Worm (Caenorhabditis elegans) whole organism, L4/young adult: ENCODE data around the gene Y105C5B.3.

Experiments used
- W03F9.2 ChIP-seq: fragments of 150-350 bp; optimal IDR thresholded peaks from 2 replicates; lab custom pipeline; 2014; ENCODE audit warnings: missing biosample characterization, missing genetic modification characterization
- dao-5 ChIP-seq: sonication (generic microtip); optimal IDR thresholded peaks from 2 replicates; lab custom pipeline; 2016; ENCODE audit warnings: missing genotype, missing genetic modification characterization, moderate library complexity, missing compliant biosample characterization
- him-1 ChIP-seq: sonication (generic microtip); optimal IDR thresholded peaks from 2 replicates; lab custom pipeline; 2016; ENCODE audit warnings: missing genotype, missing genetic modification reagents, missing genetic modification characterization, missing compliant biosample characterization

ce11 chrIV:15870356-15870755, 13.7 kb upstream of the Y105C5B.3 start, which contains the start of gene Y105C5B.1:
- TF ChIP-seq him-1 (tag; lab: Kevin White, UChicago) = no peak
- TF ChIP-seq dao-5 (tag; lab: Kevin White, UChicago) = no peak
- no peak for TF ChIP-seq W03F9.2 (tag; lab: Kevin White, UChicago)
